Fruit fly (Drosophila melanogaster) whole organism, wandering third instar larva: ENCODE results near the gene sloth2.

Source experiments
- Abd-B ChIP-seq: fragments of >200 bp; optimal IDR thresholded peaks from 2 replicates; lab custom pipeline; 2017; ENCODE audit warnings: missing biosample characterization, missing genetic modification characterization
- CG9705 ChIP-seq: fragments of 200-800 bp; sonication (Bioruptor generic); optimal IDR thresholded peaks from 2 replicates; lab custom pipeline; 2018; ENCODE audit warnings: missing biosample characterization, mild to moderate bottlenecking, missing genetic modification characterization
- CrebA ChIP-seq: fragments of 200-800 bp; sonication (Bioruptor generic); optimal IDR thresholded peaks from 2 replicates; lab custom pipeline; 2016; ENCODE audit warnings: missing biosample characterization, mild to moderate bottlenecking, missing genetic modification characterization, borderline replicate concordance
- Dfd ChIP-seq: fragments of >200 bp; optimal IDR thresholded peaks from 2 replicates; lab custom pipeline; 2017; ENCODE audit warnings: missing biosample characterization, missing genetic modification characterization
- GATAd ChIP-seq: sonication (Bioruptor generic); optimal IDR thresholded peaks from 2 replicates; lab custom pipeline; 2016; ENCODE audit warnings: missing biosample characterization, missing genetic modification characterization
- Hnf4 ChIP-seq: fragments of 200-800 bp; sonication (Bioruptor generic); optimal IDR thresholded peaks from 2 replicates; lab custom pipeline; 2016; ENCODE audit warnings: missing biosample characterization, mild to moderate bottlenecking, missing genetic modification characterization
- Hr78 ChIP-seq: fragments of >200 bp; optimal IDR thresholded peaks from 2 replicates; lab custom pipeline; 2017; ENCODE audit warnings: missing biosample characterization, missing genetic modification characterization
- Hr83 ChIP-seq: fragments of 200-300 bp; sonication (Bioruptor generic); optimal IDR thresholded peaks from 2 replicates; lab custom pipeline; 2016; ENCODE audit warnings: missing biosample characterization, mild to moderate bottlenecking, missing genetic modification characterization, moderate library complexity; ENCODE audit not compliant: poor library complexity, severe bottlenecking
- Jra ChIP-seq: sonication (Bioruptor generic); optimal IDR thresholded peaks from 2 replicates; lab custom pipeline; 2016; ENCODE audit warnings: missing biosample characterization, missing genetic modification characterization
- Mio ChIP-seq: sonication (Bioruptor generic); optimal IDR thresholded peaks from 2 replicates; lab custom pipeline; 2016; ENCODE audit warnings: missing biosample characterization, missing genetic modification characterization
- Myc ChIP-seq: fragments of >200 bp; optimal IDR thresholded peaks from 2 replicates; lab custom pipeline; 2017
- N ChIP-seq: fragments of >200 bp; optimal IDR thresholded peaks from 2 replicates; lab custom pipeline; 2018; ENCODE audit warnings: missing biosample characterization, missing external identifiers, missing genetic modification characterization
- OdsH ChIP-seq: fragments of 200-800 bp; sonication (Bioruptor generic); optimal IDR thresholded peaks from 2 replicates; lab custom pipeline; 2016; ENCODE audit warnings: missing biosample characterization, mild to moderate bottlenecking, missing genetic modification characterization
- Rel ChIP-seq, 2 experiments: fragments of 200-800 bp; sonication (Bioruptor generic) in 1 of 2; optimal IDR thresholded peaks; 2 replicates in 1 of 2; 3 replicates in 1 of 2; lab custom pipeline; 2016 to 2019; ENCODE audit warnings: mild to moderate bottlenecking in 2 of 2, missing biosample characterization in 2 of 2, missing genetic modification characterization in 2 of 2, moderate library complexity in 1 of 2
- Sp1 ChIP-seq: fragments of 200-800 bp; sonication (Bioruptor generic); optimal IDR thresholded peaks from 3 replicates; lab custom pipeline; 2019; ENCODE audit warnings: missing biosample characterization, mild to moderate bottlenecking, missing genetic modification characterization, moderate library complexity
- Vsx2 ChIP-seq: fragments of 200-300, 225-300 bp; sonication (Bioruptor generic); optimal IDR thresholded peaks from 2 replicates; lab custom pipeline; 2018; ENCODE audit warnings: missing biosample characterization, missing genetic modification characterization; ENCODE audit not compliant: partially characterized antibody
- br ChIP-seq: fragments of 200-800 bp; sonication (Bioruptor generic); optimal IDR thresholded peaks from 2 replicates; lab custom pipeline; 2016; ENCODE audit warnings: missing biosample characterization, missing genetic modification characterization
- dl ChIP-seq, 2 experiments: fragments of 175-275, 200-275 bp in 1 of 2; fragments of 200-275 bp in 1 of 2; sonication (Bioruptor generic); optimal IDR thresholded peaks; lab custom pipeline; 2018; ENCODE audit warnings: mild to moderate bottlenecking in 2 of 2, missing biosample characterization in 2 of 2, missing genetic modification characterization in 2 of 2, moderate library complexity in 2 of 2; ENCODE audit not compliant: partially characterized antibody in 2 of 2, insufficient read depth in 1 of 2
- dmrt93B ChIP-seq: fragments of 200-800 bp; sonication (Bioruptor generic); optimal IDR thresholded peaks from 2 replicates; lab custom pipeline; 2018; ENCODE audit warnings: missing biosample characterization, mild to moderate bottlenecking, missing genetic modification characterization
- dsf ChIP-seq: sonication (Bioruptor generic); optimal IDR thresholded peaks from 2 replicates; lab custom pipeline; 2016; ENCODE audit warnings: missing biosample characterization, missing genetic modification characterization, borderline replicate concordance
- ey ChIP-seq: fragments of 200-800 bp; sonication (Bioruptor generic); optimal IDR thresholded peaks from 2 replicates; lab custom pipeline; 2016; ENCODE audit warnings: missing biosample characterization, missing genetic modification characterization
- fru ChIP-seq: fragments of 200-800 bp; sonication (Bioruptor generic); optimal IDR thresholded peaks from 3 replicates; lab custom pipeline; 2016; ENCODE audit warnings: missing biosample characterization, mild to moderate bottlenecking, missing genetic modification characterization
- h ChIP-seq: fragments of 200-800 bp; sonication (Bioruptor generic); optimal IDR thresholded peaks from 3 replicates; lab custom pipeline; 2016; ENCODE audit warnings: missing biosample characterization, mild to moderate bottlenecking, missing genetic modification characterization
- jim ChIP-seq: fragments of 175-275, 200-325 bp; sonication (Bioruptor generic); optimal IDR thresholded peaks from 2 replicates; lab custom pipeline; 2016; ENCODE audit warnings: missing biosample characterization, mild to moderate bottlenecking, missing genetic modification characterization
- lola ChIP-seq: fragments of >200 bp; optimal IDR thresholded peaks from 2 replicates; lab custom pipeline; 2017; ENCODE audit warnings: missing biosample characterization, missing genetic modification characterization
- pan ChIP-seq: fragments of >200 bp; optimal IDR thresholded peaks from 2 replicates; lab custom pipeline; 2017
- psq ChIP-seq: fragments of 200-800 bp; sonication (Bioruptor generic); optimal IDR thresholded peaks from 3 replicates; lab custom pipeline; 2017; ENCODE audit warnings: missing biosample characterization, mild to moderate bottlenecking, missing genetic modification characterization, moderate library complexity
- rgr ChIP-seq: fragments of 200-800 bp; sonication (Bioruptor generic); optimal IDR thresholded peaks from 3 replicates; lab custom pipeline; 2016; ENCODE audit warnings: missing biosample characterization, mild to moderate bottlenecking, missing genetic modification characterization
- sage ChIP-seq: fragments of 200-800 bp; sonication (Bioruptor generic); optimal IDR thresholded peaks from 2 replicates; lab custom pipeline; 2016; ENCODE audit warnings: missing biosample characterization, mild to moderate bottlenecking, missing genetic modification characterization
- sv ChIP-seq: fragments of 200-800 bp; sonication (Bioruptor generic); optimal IDR thresholded peaks from 3 replicates; lab custom pipeline; 2016; ENCODE audit warnings: missing biosample characterization, missing genetic modification characterization
- tai ChIP-seq: sonication (Bioruptor generic); optimal IDR thresholded peaks from 2 replicates; lab custom pipeline; 2016; ENCODE audit warnings: missing biosample characterization, missing genetic modification characterization
- usp ChIP-seq: fragments of >200 bp; optimal IDR thresholded peaks from 2 replicates; lab custom pipeline; 2017; ENCODE audit warnings: missing biosample characterization, missing genetic modification characterization
- woc ChIP-seq: sonication (Bioruptor generic); optimal IDR thresholded peaks from 2 replicates; lab custom pipeline; 2016; ENCODE audit warnings: missing biosample characterization, mild to moderate bottlenecking, missing genetic modification characterization

Gene sloth2

DNA sequence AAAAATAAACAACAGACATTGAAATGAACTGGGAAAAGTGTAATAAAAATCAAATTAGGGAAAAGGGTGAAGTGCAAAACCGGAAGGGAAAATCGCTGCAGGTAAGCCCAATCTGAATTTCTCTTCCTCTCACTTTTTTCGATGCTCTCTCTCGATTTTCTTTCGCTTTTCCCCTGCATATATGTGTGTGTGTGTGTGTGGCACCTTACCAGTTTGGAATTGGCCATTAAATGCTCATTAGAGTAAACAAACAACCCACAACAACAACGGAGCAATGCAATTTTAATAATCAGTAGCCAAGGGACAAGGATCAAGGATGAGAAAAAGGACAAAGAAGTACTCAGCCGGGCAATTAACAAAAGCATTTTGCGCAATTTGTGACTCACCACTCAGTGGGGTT, 23.7 kb downstream of the sloth2 start:
- TF ChIP-seq ey (GFP tag; lab: Kevin White, UChicago) (no peak), dmrt93B (no peak), Sp1 (no peak), sage (no peak), CrebA (no peak), tai (GFP tag; lab: Kevin White, UChicago) (no peak), dsf (GFP tag; lab: Kevin White, UChicago) (no peak), jim (GFP tag; lab: Kevin White, UChicago) (no peak), Hnf4 (no peak), N (no peak), lola (GFP tag; lab: Kevin White, UChicago) (no peak), usp (GFP tag; lab: Kevin White, UChicago) (no peak), fru (no peak), Rel (GFP tag; optimal IDR thresholded peaks at IDR 0.05; lab: Kevin White, UChicago) (no peak), Rel (tag; optimal IDR thresholded peaks at IDR 0.05; lab: Kevin White, UChicago) (no peak), Jra (GFP tag; lab: Kevin White, UChicago) (no peak), Hr78 (no peak), dl (GFP tag; optimal IDR thresholded peaks at IDR 0.05; lab: Kevin White, UChicago; ENCODE audit: insufficient read depth in 1 of 2, partially characterized antibody in 2 of 2) (no peak), Myc (lab: Kevin White, UChicago) (no peak), br (GFP tag; lab: Kevin White, UChicago) (no peak)
- TF ChIP-seq, all 38 proteins: peak for 0

DNA sequence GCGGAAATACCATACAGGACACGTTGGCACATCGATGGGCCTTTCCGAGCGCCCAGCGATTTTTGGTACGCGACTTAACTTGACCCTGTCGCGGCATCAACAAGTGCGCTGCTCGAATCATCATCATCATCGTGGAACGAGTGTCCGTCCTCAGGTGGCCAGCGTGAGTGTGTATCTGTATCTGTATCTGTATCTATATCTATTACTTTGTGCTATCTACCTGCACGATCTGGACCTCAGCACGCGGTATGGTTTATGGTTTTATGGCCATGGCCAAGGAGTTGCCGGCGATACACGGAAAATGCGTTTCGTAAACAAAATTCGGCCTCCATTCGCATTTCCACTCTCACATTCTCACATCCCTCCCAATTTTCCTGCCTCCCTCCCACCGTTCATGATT, 25.9 kb downstream of the sloth2 start:
- no peak for TF ChIP-seq CG9705 (GFP tag; lab: Kevin White, UChicago)
- TF ChIP-seq Sp1, result no peak
- TF ChIP-seq N, result no peak
- TF ChIP-seq Dfd, result no peak
- no peak for TF ChIP-seq dl (GFP tag; optimal IDR thresholded peaks at IDR 0.05; lab: Kevin White, UChicago; ENCODE audit: insufficient read depth in 1 of 2, partially characterized antibody in 2 of 2)
- TF ChIP-seq GATAd (GFP tag; lab: Kevin White, UChicago), result no peak
- TF ChIP-seq usp (GFP tag; lab: Kevin White, UChicago), result no peak
- no peak for TF ChIP-seq sv (GFP tag; lab: Kevin White, UChicago)
- TF ChIP-seq pan (lab: Kevin White, UChicago), result no peak

DNA sequence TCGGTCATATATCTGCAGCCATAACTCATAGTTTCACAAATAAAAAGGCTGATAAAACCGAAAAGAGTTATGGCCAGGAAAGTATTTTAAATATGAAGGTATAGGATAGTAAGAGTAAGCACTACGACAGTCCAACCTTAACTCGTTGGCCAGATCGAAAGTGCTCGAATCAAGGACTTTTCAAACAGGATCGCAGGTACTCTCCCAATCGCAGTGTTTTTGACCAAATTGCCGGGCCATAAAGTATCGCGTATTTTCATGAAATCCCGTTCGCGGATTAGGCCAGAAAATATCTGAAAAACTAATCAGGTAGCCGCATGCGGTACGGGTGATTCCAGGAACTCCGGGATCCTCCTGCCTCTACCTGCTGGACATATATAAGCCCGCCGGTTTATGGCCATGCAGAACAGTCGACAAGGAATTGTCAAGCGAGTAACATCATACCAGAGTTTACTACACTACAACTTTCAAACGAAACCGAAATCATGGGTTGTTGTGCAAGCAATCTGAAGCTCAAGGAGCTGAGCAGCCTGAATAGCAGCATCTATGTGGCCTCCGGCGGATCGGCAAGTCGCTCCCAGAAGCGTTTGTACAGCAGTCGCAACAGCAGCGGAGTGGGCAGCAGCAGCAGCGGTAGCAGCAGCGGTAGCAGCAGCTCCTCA, 29.2 kb downstream of the sloth2 start, which contains the start of gene CG14427:
TSS of gene CG14427 (plus strand) at position 399 of the 662 bp plus-strand sequence.
- no peak for TF ChIP-seq dl (GFP tag; optimal IDR thresholded peaks at IDR 0.05; lab: Kevin White, UChicago; ENCODE audit: insufficient read depth in 1 of 2, partially characterized antibody in 2 of 2)
- no peak for TF ChIP-seq ey (GFP tag; lab: Kevin White, UChicago)
- TF ChIP-seq Vsx2, result no peak
- TF ChIP-seq lola (GFP tag; lab: Kevin White, UChicago), result no peak
- TF ChIP-seq tai (GFP tag; lab: Kevin White, UChicago), result no peak
- TF ChIP-seq dsf (GFP tag; lab: Kevin White, UChicago), result no peak
- TF ChIP-seq CrebA, result no peak
- TF ChIP-seq Jra (GFP tag; lab: Kevin White, UChicago), result no peak
- TF ChIP-seq Myc (lab: Kevin White, UChicago), result no peak
- TF ChIP-seq GATAd (GFP tag; lab: Kevin White, UChicago), result no peak
- TF ChIP-seq Sp1, result no peak
- no peak for TF ChIP-seq Hr83 (GFP tag; lab: Kevin White, UChicago)
- TF ChIP-seq fru, result no peak
- TF ChIP-seq sv (GFP tag; lab: Kevin White, UChicago), result no peak
- no peak for TF ChIP-seq usp (GFP tag; lab: Kevin White, UChicago)
- no peak for TF ChIP-seq psq
- TF ChIP-seq Abd-B, result no peak
- TF ChIP-seq Mio (GFP tag; lab: Kevin White, UChicago), result no peak

DNA sequence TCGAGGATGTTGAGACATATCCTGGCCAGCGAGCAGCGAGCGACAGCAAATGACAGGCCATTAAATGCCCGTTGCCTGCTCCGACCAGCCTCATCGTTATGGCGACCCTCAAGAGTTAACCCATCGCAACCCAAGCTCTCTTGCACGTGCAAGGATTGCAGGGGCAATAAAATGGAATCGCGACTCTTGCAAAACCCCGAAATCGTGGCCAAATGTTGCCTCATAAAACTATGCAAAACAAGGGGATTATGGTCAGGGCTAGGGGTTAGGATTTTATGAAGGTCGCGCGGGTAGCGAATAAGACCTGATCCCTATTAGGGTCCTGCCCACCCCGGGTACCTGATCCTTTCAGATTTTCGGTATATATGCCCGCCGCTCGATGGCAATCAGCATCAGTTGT, 37.9 kb downstream of the sloth2 start, which contains the start of gene nullo:
TSS of gene nullo (plus strand) at position 390 of the 400 bp plus-strand sequence.
- TF ChIP-seq br (GFP tag; lab: Kevin White, UChicago) (no peak), GATAd (GFP tag; lab: Kevin White, UChicago) (no peak), CrebA (no peak), Abd-B (no peak), sv (GFP tag; lab: Kevin White, UChicago) (no peak), Dfd (no peak), h (GFP tag; lab: Kevin White, UChicago) (no peak), tai (GFP tag; lab: Kevin White, UChicago) (no peak), OdsH (GFP tag; lab: Kevin White, UChicago) (no peak), sage (no peak), ey (GFP tag; lab: Kevin White, UChicago) (no peak), Rel (GFP tag; optimal IDR thresholded peaks at IDR 0.05; lab: Kevin White, UChicago) (no peak), Rel (tag; optimal IDR thresholded peaks at IDR 0.05; lab: Kevin White, UChicago) (no peak), woc (GFP tag; lab: Kevin White, UChicago) (no peak), Mio (GFP tag; lab: Kevin White, UChicago) (no peak), lola (GFP tag; lab: Kevin White, UChicago) (no peak), rgr (GFP tag; lab: Kevin White, UChicago) (no peak), Myc (lab: Kevin White, UChicago) (no peak), Sp1 (no peak)
- TF ChIP-seq, all 38 proteins: peak for 0
